Fruit fly (Drosophila melanogaster) whole organism, embryonic: Measurements from ENCODE around the gene miple2.

ENCODE experiments used
- Ada2b ChIP-seq: fragments of 200-800 bp; sonication (Bioruptor generic); IDR thresholded peaks from 2 replicates; pipeline ENCODE4 v1.3.6; 2022; ENCODE audit warnings: missing biosample characterization, missing genetic modification characterization
- Atf6 ChIP-seq: fragments of 200-800 bp; sonication (Bioruptor generic); IDR thresholded peaks from 2 replicates; pipeline ENCODE4 v1.3.6; 2022; ENCODE audit warnings: missing biosample characterization, missing genetic modification characterization
- Bdp1 ChIP-seq: fragments of 200-800 bp; sonication (Bioruptor generic); optimal IDR thresholded peaks from 3 replicates; lab custom pipeline; 2016; ENCODE audit warnings: missing biosample characterization, missing genetic modification characterization
- CG10462 ChIP-seq: fragments of 200-800 bp; sonication (Bioruptor generic); optimal IDR thresholded peaks from 2 replicates; lab custom pipeline; 2016; ENCODE audit warnings: missing biosample characterization, missing genetic modification characterization
- CG11398 ChIP-seq: fragments of 200-800 bp; sonication (Bioruptor generic); optimal IDR thresholded peaks from 2 replicates; lab custom pipeline; 2016; ENCODE audit warnings: missing biosample characterization, missing genetic modification characterization
- CG12659 ChIP-seq: fragments of 200-800 bp; sonication (Bioruptor generic); optimal IDR thresholded peaks from 3 replicates; lab custom pipeline; 2017; ENCODE audit warnings: mild to moderate bottlenecking, missing biosample characterization, missing genetic modification reagents, missing genetic modification characterization
- CG17829 ChIP-seq: fragments of 200-800 bp; optimal IDR thresholded peaks from 2 replicates; lab custom pipeline; 2019; ENCODE audit warnings: missing biosample characterization, mild to moderate bottlenecking, missing genetic modification characterization, moderate library complexity
- CG1832 ChIP-seq: fragments of 200-800 bp; sonication (Bioruptor generic); optimal IDR thresholded peaks from 2 replicates; lab custom pipeline; 2017; ENCODE audit warnings: missing biosample characterization, mild to moderate bottlenecking, missing genetic modification characterization, inconsistent platforms
- CG18476 ChIP-seq: fragments of 200-800 bp; sonication (Bioruptor generic); optimal IDR thresholded peaks from 2 replicates; lab custom pipeline; 2016; ENCODE audit warnings: missing biosample characterization, mild to moderate bottlenecking, missing genetic modification characterization
- CG2116 ChIP-seq: fragments of 200-800 bp; sonication (Bioruptor generic); optimal IDR thresholded peaks from 3 replicates; lab custom pipeline; 2018; ENCODE audit warnings: missing biosample characterization, mild to moderate bottlenecking, missing genetic modification characterization
- CG2678 ChIP-seq: fragments of 200-800 bp; sonication (Bioruptor generic); optimal IDR thresholded peaks from 3 replicates; lab custom pipeline; 2019; ENCODE audit warnings: missing biosample characterization, mild to moderate bottlenecking, missing genetic modification characterization, moderate library complexity
- CG32767 ChIP-seq: fragments of 200-800 bp; sonication (Bioruptor generic); IDR thresholded peaks from 2 replicates; pipeline ENCODE4 v1.3.6; 2022; ENCODE audit warnings: missing biosample characterization, missing genetic modification characterization
- CG34422 ChIP-seq: fragments of 200-800 bp; sonication (Bioruptor generic); IDR thresholded peaks from 3 replicates; pipeline ENCODE4 v1.3.6; 2022; ENCODE audit warnings: missing biosample characterization, missing genetic modification characterization
- CG4617 ChIP-seq: fragments of 200-800 bp; sonication (Bioruptor generic); optimal IDR thresholded peaks from 3 replicates; lab custom pipeline; 2016; ENCODE audit warnings: missing biosample characterization, missing genetic modification characterization, borderline replicate concordance
- CG5245 ChIP-seq: fragments of 200-800 bp; sonication (Bioruptor generic); optimal IDR thresholded peaks from 3 replicates; lab custom pipeline; 2016; ENCODE audit warnings: missing biosample characterization, missing genetic modification characterization
- CG6175 ChIP-seq: fragments of 200-800 bp; sonication (Bioruptor generic); IDR thresholded peaks from 3 replicates; pipeline ENCODE4 v1.3.6; 2022; ENCODE audit warnings: missing biosample characterization, missing genetic modification characterization
- CG7271 ChIP-seq: fragments of 200-800 bp; sonication (Bioruptor generic); optimal IDR thresholded peaks from 2 replicates; lab custom pipeline; 2018; ENCODE audit warnings: missing biosample characterization, mild to moderate bottlenecking, missing genetic modification characterization, moderate library complexity
- CG8478 ChIP-seq: fragments of >200 bp; optimal IDR thresholded peaks from 2 replicates; lab custom pipeline; 2018
- CG9817 ChIP-seq: fragments of 200-800 bp; sonication (Bioruptor generic); optimal IDR thresholded peaks from 2 replicates; lab custom pipeline; 2018; ENCODE audit warnings: missing biosample characterization, mild to moderate bottlenecking, missing genetic modification characterization, moderate library complexity
- Dbx ChIP-seq: fragments of 200-800 bp; sonication (Bioruptor generic); IDR thresholded peaks from 3 replicates; pipeline ENCODE4 v1.3.6; 2022; ENCODE audit warnings: missing biosample characterization, missing genetic modification characterization
- Dip3 ChIP-seq: fragments of 200-800 bp; sonication (Bioruptor generic); optimal IDR thresholded peaks from 3 replicates; lab custom pipeline; 2016; ENCODE audit warnings: missing biosample characterization, missing genetic modification characterization
- Eip74EF ChIP-seq, 2 experiments: fragments of 200-800 bp in 1 of 2; fragments of >200 bp in 1 of 2; sonication (Bioruptor generic) in 1 of 2; optimal IDR thresholded peaks; 2 replicates each; lab custom pipeline; 2017 to 2019; ENCODE audit warnings: missing biosample characterization in 2 of 2, missing genetic modification characterization in 2 of 2, mild to moderate bottlenecking in 1 of 2, moderate library complexity in 1 of 2
- MESR4 ChIP-seq: fragments of 200-800 bp; sonication (Bioruptor generic); optimal IDR thresholded peaks from 2 replicates; lab custom pipeline; 2018; ENCODE audit warnings: missing biosample characterization, mild to moderate bottlenecking, missing genetic modification characterization, moderate library complexity
- NK7.1 ChIP-seq: fragments of 200-800 bp; sonication (Bioruptor generic); optimal IDR thresholded peaks from 3 replicates; lab custom pipeline; 2016; ENCODE audit warnings: missing biosample characterization, missing genetic modification characterization
- Opbp ChIP-seq: fragments of 200-800 bp; sonication (Bioruptor generic); IDR thresholded peaks from 3 replicates; pipeline ENCODE4 v1.3.6; 2022; ENCODE audit warnings: missing biosample characterization, missing genetic modification characterization; ENCODE audit not compliant: partially characterized antibody
- YL-1 ChIP-seq: fragments of 200-800 bp; sonication (Bioruptor generic); optimal IDR thresholded peaks from 3 replicates; lab custom pipeline; 2017; ENCODE audit warnings: missing biosample characterization, mild to moderate bottlenecking, missing genetic modification characterization
- ab ChIP-seq: fragments of 200-800 bp; sonication (Bioruptor generic); optimal IDR thresholded peaks from 2 replicates; lab custom pipeline; 2016; ENCODE audit warnings: missing biosample characterization, missing genetic modification characterization
- amos ChIP-seq: fragments of 200-800 bp; sonication (Bioruptor generic); IDR thresholded peaks from 2 replicates; pipeline ENCODE4 v1.3.6; 2022; ENCODE audit warnings: missing biosample characterization, missing genetic modification characterization; ENCODE audit not compliant: partially characterized antibody
- aop ChIP-seq: fragments of 200-800 bp; sonication (Bioruptor generic); IDR thresholded peaks from 2 replicates; pipeline ENCODE4 v1.3.6; 2022; ENCODE audit warnings: missing biosample characterization, missing genetic modification characterization
- ap ChIP-seq: fragments of 200-800 bp; sonication (Bioruptor generic); IDR thresholded peaks from 2 replicates; pipeline ENCODE4 v1.3.6; 2022; ENCODE audit warnings: missing biosample characterization, missing genetic modification characterization
- bigmax ChIP-seq: fragments of 200-800 bp; sonication (Bioruptor generic); optimal IDR thresholded peaks from 2 replicates; lab custom pipeline; 2018; ENCODE audit warnings: missing biosample characterization, mild to moderate bottlenecking, missing genetic modification characterization
- chinmo ChIP-seq: fragments of 200-800 bp; sonication (Bioruptor generic); IDR thresholded peaks from 4 replicates; pipeline ENCODE4 v1.3.6; 2022; ENCODE audit warnings: missing biosample characterization, missing genetic modification characterization; ENCODE audit not compliant: partially characterized antibody
- crp ChIP-seq, 2 experiments: fragments of 200-800 bp; sonication (Bioruptor generic); optimal IDR thresholded peaks; 2 replicates in 1 of 2; 3 replicates in 1 of 2; lab custom pipeline; 2017; ENCODE audit warnings: missing biosample characterization in 2 of 2, missing genetic modification characterization in 2 of 2, mild to moderate bottlenecking in 1 of 2, moderate library complexity in 1 of 2
- da ChIP-seq: fragments of 200-800 bp; sonication (Bioruptor generic); optimal IDR thresholded peaks from 2 replicates; lab custom pipeline; 2016; ENCODE audit warnings: missing biosample characterization, missing genetic modification characterization
- gce ChIP-seq: fragments of 200-800 bp; sonication (Bioruptor generic); IDR thresholded peaks from 3 replicates; pipeline ENCODE4 v1.3.6; 2022; ENCODE audit warnings: missing biosample characterization, missing genetic modification characterization
- her ChIP-seq: fragments of 200-800 bp; sonication (Bioruptor generic); optimal IDR thresholded peaks from 2 replicates; lab custom pipeline; 2016; ENCODE audit warnings: missing biosample characterization, missing genetic modification characterization
- inv ChIP-seq: fragments of 200-800 bp; sonication (Bioruptor generic); IDR thresholded peaks from 2 replicates; pipeline ENCODE4 v1.3.6; 2022; ENCODE audit warnings: missing biosample characterization, missing genetic modification characterization; ENCODE audit not compliant: partially characterized antibody
- luna ChIP-seq: fragments of 200-800 bp; sonication (Bioruptor generic); optimal IDR thresholded peaks from 2 replicates; lab custom pipeline; 2016; ENCODE audit warnings: missing biosample characterization, missing genetic modification characterization
- oc ChIP-seq: fragments of 200-800 bp; sonication (Bioruptor generic); optimal IDR thresholded peaks from 2 replicates; lab custom pipeline; 2018; ENCODE audit warnings: missing biosample characterization, mild to moderate bottlenecking, missing genetic modification characterization, moderate library complexity
- onecut ChIP-seq: fragments of 200-800 bp; sonication (Bioruptor generic); IDR thresholded peaks from 2 replicates; pipeline ENCODE4 v1.3.6; 2022; ENCODE audit warnings: missing biosample characterization, missing genetic modification characterization
- pfk ChIP-seq: fragments of 200-800 bp; sonication (Bioruptor generic); optimal IDR thresholded peaks from 2 replicates; lab custom pipeline; 2018; ENCODE audit warnings: missing biosample characterization, mild to moderate bottlenecking, missing genetic modification characterization, moderate library complexity
- sens ChIP-seq: fragments of 200-800 bp; sonication (Bioruptor generic); peaks from one replicate; lab custom pipeline; 2016; ENCODE audit warnings: missing biosample characterization, missing genetic modification characterization
- slou ChIP-seq: fragments of 200-800 bp; sonication (Bioruptor generic); optimal IDR thresholded peaks from 3 replicates; lab custom pipeline; 2016; ENCODE audit warnings: missing biosample characterization, missing genetic modification characterization
- sqz ChIP-seq: fragments of 200-800 bp; sonication (Bioruptor generic); optimal IDR thresholded peaks from 3 replicates; lab custom pipeline; 2018; ENCODE audit warnings: missing biosample characterization, mild to moderate bottlenecking, missing genetic modification characterization
- sr ChIP-seq: fragments of 200-800 bp; sonication (Bioruptor generic); IDR thresholded peaks from 3 replicates; pipeline ENCODE4 v1.3.6; 2022; ENCODE audit warnings: missing biosample characterization, missing genetic modification characterization
- usp ChIP-seq: fragments of >200 bp; optimal IDR thresholded peaks from 2 replicates; lab custom pipeline; 2017; ENCODE audit warnings: missing biosample characterization, missing genetic modification characterization
- zen ChIP-seq: fragments of 200-800 bp; sonication (Bioruptor generic); optimal IDR thresholded peaks from 3 replicates; lab custom pipeline; 2018; ENCODE audit warnings: missing biosample characterization, mild to moderate bottlenecking, missing genetic modification characterization, moderate library complexity

The miple2 gene

DNA sequence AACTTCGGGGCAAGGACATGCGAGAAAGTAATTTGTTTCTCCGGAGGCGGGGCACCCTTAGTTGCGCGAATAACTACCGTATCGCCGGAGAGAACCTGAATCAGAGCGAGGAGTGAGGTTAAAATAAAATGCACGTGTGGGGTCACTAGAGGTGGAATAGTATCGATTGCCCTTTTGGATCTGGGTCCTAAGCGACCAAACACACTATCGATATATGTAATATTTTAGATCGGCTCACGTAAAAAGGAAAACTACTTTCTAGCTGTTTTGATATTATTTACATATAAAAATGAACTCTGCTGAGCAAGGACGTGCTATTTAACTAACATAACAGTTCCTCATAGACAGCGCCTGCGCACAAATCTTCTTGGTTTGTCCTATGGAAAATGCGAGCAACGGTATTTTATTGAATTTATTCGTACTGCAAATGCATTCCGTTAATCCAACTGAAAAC is 8.2 kb upstream of the miple2 start (continued):
- peak; percentile 19; the same call in 1 of the 2 replicates for TF ChIP-seq onecut
- peak; percentile 96 for TF ChIP-seq chinmo
- no peak for TF ChIP-seq CG2678
- peak; percentile 34 for TF ChIP-seq CG12659 (GFP tag; lab: Kevin White, UChicago)

DNA sequence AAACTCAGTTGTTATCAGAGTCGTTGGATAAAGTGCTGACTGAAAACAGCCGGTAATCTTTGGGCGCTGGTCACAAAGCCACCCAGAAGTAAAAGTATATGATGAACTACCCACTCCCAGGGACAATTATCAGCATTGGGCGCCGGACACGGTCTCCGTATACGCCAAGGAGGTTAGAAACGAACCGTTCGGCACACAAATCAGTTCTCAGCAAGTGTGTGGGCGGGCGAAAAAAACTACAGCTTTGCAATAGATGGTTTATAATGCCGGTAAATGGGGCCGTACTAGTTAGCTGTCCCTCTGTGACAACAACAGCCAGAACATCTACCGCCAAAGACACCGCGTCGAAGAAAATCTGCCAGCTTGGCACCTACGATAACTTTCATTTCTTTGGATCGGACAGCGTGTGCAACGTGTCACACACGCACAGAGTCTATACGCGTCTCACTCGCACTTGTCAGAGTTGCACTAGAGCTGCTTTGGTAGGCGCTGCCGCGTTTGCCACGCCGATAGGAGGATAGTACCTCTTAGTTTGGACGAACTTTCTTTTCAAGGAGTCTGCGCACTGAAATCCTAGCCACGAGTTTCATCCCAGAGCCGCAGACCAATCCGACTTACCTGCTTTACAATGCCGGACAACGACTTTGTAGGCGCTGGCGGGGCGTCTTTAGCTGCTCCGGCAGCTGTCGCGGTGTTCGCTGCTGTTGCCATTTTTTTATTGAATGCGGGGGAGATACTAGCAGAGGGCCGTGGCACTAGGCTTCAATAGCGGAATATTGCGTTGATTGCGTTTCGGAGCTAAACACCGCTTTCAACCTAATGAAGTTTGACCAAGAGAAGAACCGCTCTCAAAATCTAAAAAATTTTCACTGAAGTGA is 7.3 kb upstream of the miple2 start:
- TF ChIP-seq ab (GFP tag; lab: Kevin White, UChicago) (no peak), CG8478 (lab: Kevin White, UChicago) (peak; percentile 76), Dbx (GFP tag; lab: Robert Waterston, UW) (no peak), CG6175 (GFP tag; lab: Robert Waterston, UW) (no peak), CG1832 (GFP tag; lab: Kevin White, UChicago) (peak; percentile 83), CG4617 (GFP tag; lab: Kevin White, UChicago) (no peak), luna (no peak), CG2116 (GFP tag; lab: Kevin White, UChicago) (peak; percentile 37), NK7.1 (GFP tag; lab: Kevin White, UChicago) (no peak), Ada2b (GFP tag; lab: Robert Waterston, UW) (0 out of 2 replicates have a peak, but pooled peaks have one; percentile 6), Opbp (GFP tag; lab: Robert Waterston, UW) (peak; percentile 19; the same call in 1 of the 3 replicates), usp (GFP tag; lab: Kevin White, UChicago) (no peak), slou (GFP tag; lab: Kevin White, UChicago) (no peak), ap (GFP tag; lab: Robert Waterston, UW) (no peak), crp (GFP tag; optimal IDR thresholded peaks at IDR 0.05; lab: Kevin White, UChicago) (no peak), Atf6 (GFP tag; lab: Robert Waterston, UW) (no peak), aop (GFP tag; lab: Robert Waterston, UW) (no peak), YL-1 (GFP tag; lab: Kevin White, UChicago) (peak; percentile 39), MESR4 (peak; percentile 70), oc (tag; lab: Kevin White, UChicago) (no peak), sens (no peak), Eip74EF (GFP tag; optimal IDR thresholded peaks at IDR 0.05; lab: Kevin White, UChicago) (no peak), CG18476 (GFP tag; lab: Kevin White, UChicago) (no peak), bigmax (peak; percentile 93), CG17829 (tag; lab: Kevin White, UChicago) (no peak), amos (GFP tag; lab: Robert Waterston, UW) (peak; percentile 5; the same call in 1 of the 2 replicates), CG11398 (peak; percentile 19), CG34422 (GFP tag; lab: Robert Waterston, UW) (peak; percentile 63; the same call in 2 of the 3 replicates), sr (GFP tag; lab: Robert Waterston, UW) (peak; percentile 41; the same call in 1 of the 3 replicates), CG32767 (GFP tag; lab: Robert Waterston, UW) (no peak), CG9817 (no peak), inv (no peak), Dip3 (GFP tag; lab: Kevin White, UChicago) (no peak), CG7271 (tag; lab: Kevin White, UChicago) (no peak), CG5245 (GFP tag; lab: Kevin White, UChicago) (no peak), CG10462 (GFP tag; lab: Kevin White, UChicago) (no peak), da (GFP tag; lab: Kevin White, UChicago) (no peak), gce (GFP tag; lab: Robert Waterston, UW) (0 out of 3 replicates have a peak, but pooled peaks have one; percentile 42), Bdp1 (GFP tag; lab: Kevin White, UChicago) (no peak), zen (no peak), sqz (GFP tag; lab: Kevin White, UChicago) (no peak), pfk (GFP tag; lab: Kevin White, UChicago) (no peak), her (no peak)
